Worm (Caenorhabditis elegans): ENCODE results near the gene F37A4.1.

DNA sequence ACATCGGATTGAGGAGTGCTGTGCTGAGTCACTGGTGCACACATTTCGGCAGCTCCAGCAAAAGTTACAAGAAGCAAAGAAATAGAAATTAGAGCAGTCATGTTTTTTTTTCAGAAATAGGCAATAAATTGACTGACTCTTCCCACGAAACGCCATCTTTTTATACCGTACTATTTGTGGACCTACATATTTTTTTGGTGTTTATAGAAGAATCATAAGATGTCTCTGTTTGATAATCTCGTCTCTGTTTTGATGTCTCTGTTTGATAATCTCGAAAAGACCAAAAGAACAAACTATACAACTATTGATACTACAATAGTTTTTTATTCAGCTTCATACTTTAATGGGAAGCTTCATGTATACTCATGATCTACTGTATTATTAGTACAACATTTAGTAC is 11.2 kb downstream of the F37A4.1 start, which contains the start of gene Y102E9.3:
- TF ChIP-seq dao-5 (tag; optimal IDR thresholded peaks at IDR 0.05) (no peak), him-1 (tag; optimal IDR thresholded peaks at IDR 0.05) (no peak)

Data from whole organism, L4/young adult.